Fruit fly (Drosophila melanogaster) whole organism, embryonic: ENCODE data around the gene CG7607.

Experiments used
- CG10366 ChIP-seq: fragments of 200-800 bp; sonication (Bioruptor generic); IDR thresholded peaks from 2 replicates; pipeline ENCODE4 v1.3.6; 2022; ENCODE audit warnings: missing biosample characterization, missing genetic modification characterization
- CG12071 ChIP-seq: fragments of 200-800 bp; sonication (Bioruptor generic); optimal IDR thresholded peaks from 3 replicates; lab custom pipeline; 2018; ENCODE audit warnings: missing biosample characterization, mild to moderate bottlenecking, missing genetic modification characterization
- CG13287 ChIP-seq: fragments of 200-800 bp; sonication (Bioruptor generic); IDR thresholded peaks from 2 replicates; pipeline ENCODE4 v1.3.6; 2022; ENCODE audit warnings: missing biosample characterization, missing genetic modification characterization; ENCODE audit not compliant: partially characterized antibody
- CG16863 ChIP-seq: fragments of 200-800 bp; sonication (Bioruptor generic); optimal IDR thresholded peaks from 3 replicates; lab custom pipeline; 2016; ENCODE audit warnings: missing biosample characterization, missing genetic modification characterization
- CG1792 ChIP-seq: fragments of 200-800 bp; sonication (Bioruptor generic); optimal IDR thresholded peaks from 2 replicates; lab custom pipeline; 2016; ENCODE audit warnings: missing biosample characterization, missing genetic modification characterization
- CG18476 ChIP-seq: fragments of 200-800 bp; sonication (Bioruptor generic); optimal IDR thresholded peaks from 2 replicates; lab custom pipeline; 2016; ENCODE audit warnings: missing biosample characterization, mild to moderate bottlenecking, missing genetic modification characterization
- CG2116 ChIP-seq: fragments of 200-800 bp; sonication (Bioruptor generic); optimal IDR thresholded peaks from 3 replicates; lab custom pipeline; 2018; ENCODE audit warnings: missing biosample characterization, mild to moderate bottlenecking, missing genetic modification characterization
- CG2120 ChIP-seq: fragments of 200-800 bp; sonication (Bioruptor generic); optimal IDR thresholded peaks from 3 replicates; lab custom pipeline; 2016; ENCODE audit warnings: missing biosample characterization, missing genetic modification characterization
- CG33557 ChIP-seq: fragments of 200-800 bp; sonication (Bioruptor generic); optimal IDR thresholded peaks from 2 replicates; lab custom pipeline; 2019; ENCODE audit warnings: missing biosample characterization, mild to moderate bottlenecking, missing genetic modification characterization, moderate library complexity
- CG3838 ChIP-seq: fragments of 200-800 bp; sonication (Bioruptor generic); optimal IDR thresholded peaks from 3 replicates; lab custom pipeline; 2016; ENCODE audit warnings: missing biosample characterization, missing genetic modification characterization
- CG4360 ChIP-seq: fragments of 200-800 bp; sonication (Bioruptor generic); IDR thresholded peaks from 2 replicates; pipeline ENCODE4 v1.3.6; 2022; ENCODE audit warnings: missing biosample characterization, missing genetic modification characterization
- CG4617 ChIP-seq: fragments of 200-800 bp; sonication (Bioruptor generic); optimal IDR thresholded peaks from 3 replicates; lab custom pipeline; 2016; ENCODE audit warnings: missing biosample characterization, missing genetic modification characterization, borderline replicate concordance
- CG6654 ChIP-seq: fragments of 200-800 bp; sonication (Bioruptor generic); optimal IDR thresholded peaks from 2 replicates; lab custom pipeline; 2017; ENCODE audit warnings: missing biosample characterization, mild to moderate bottlenecking, missing genetic modification characterization
- CG8478 ChIP-seq: fragments of >200 bp; optimal IDR thresholded peaks from 2 replicates; lab custom pipeline; 2018
- CG9797 ChIP-seq: fragments of 200-800 bp; sonication (Bioruptor generic); optimal IDR thresholded peaks from 3 replicates; lab custom pipeline; 2018; ENCODE audit warnings: missing biosample characterization, mild to moderate bottlenecking, missing genetic modification characterization
- Dfd ChIP-seq, 2 experiments: fragments of >200 bp; optimal IDR thresholded peaks; 2 replicates each; lab custom pipeline; 2017; ENCODE audit warnings: missing biosample characterization in 2 of 2, missing genetic modification characterization in 2 of 2
- Doc2 ChIP-seq: fragments of 200-800 bp; sonication (Bioruptor generic); IDR thresholded peaks from 2 replicates; pipeline ENCODE4 v1.3.6; 2022; ENCODE audit warnings: missing biosample characterization, missing genetic modification characterization
- E2f2 ChIP-seq: fragments of 200-800 bp; sonication (Bioruptor generic); IDR thresholded peaks from 2 replicates; pipeline ENCODE4 v1.3.6; 2022; ENCODE audit warnings: missing biosample characterization, missing genetic modification characterization
- Elba2 ChIP-seq: fragments of 200-800 bp; sonication (Bioruptor generic); optimal IDR thresholded peaks from 3 replicates; lab custom pipeline; 2016; ENCODE audit warnings: missing biosample characterization, missing genetic modification characterization
- Gsc ChIP-seq: fragments of 200-800 bp; sonication (Bioruptor generic); IDR thresholded peaks from 2 replicates; pipeline ENCODE4 v1.3.6; 2022; ENCODE audit warnings: missing biosample characterization, missing genetic modification characterization
- HLHmδ ChIP-seq: fragments of 200-800 bp; sonication (Bioruptor generic); optimal IDR thresholded peaks from 2 replicates; lab custom pipeline; 2018; ENCODE audit warnings: missing biosample characterization, mild to moderate bottlenecking, missing genetic modification characterization, moderate library complexity
- Lpt ChIP-seq: fragments of >200 bp; optimal IDR thresholded peaks from 2 replicates; lab custom pipeline; 2018; ENCODE audit warnings: missing biosample characterization, missing genetic modification characterization
- Med ChIP-seq: fragments of 200-800 bp; sonication (Bioruptor generic); peaks from one replicate; lab custom pipeline; 2016; ENCODE audit warnings: missing biosample characterization, missing genetic modification characterization, mild to moderate bottlenecking, inconsistent platforms, moderate library complexity
- Myb ChIP-seq: fragments of 200-800 bp; sonication (Bioruptor generic); optimal IDR thresholded peaks from 2 replicates; lab custom pipeline; 2016; ENCODE audit warnings: missing biosample characterization, missing genetic modification characterization
- Nf-YB ChIP-seq: fragments of 200-800 bp; sonication (Bioruptor generic); optimal IDR thresholded peaks from 3 replicates; lab custom pipeline; 2019; ENCODE audit warnings: missing biosample characterization, mild to moderate bottlenecking, missing genetic modification characterization, moderate library complexity
- Six4 ChIP-seq: fragments of 200-800 bp; sonication (Bioruptor generic); optimal IDR thresholded peaks from 2 replicates; lab custom pipeline; 2016; ENCODE audit warnings: missing biosample characterization, missing genetic modification characterization
- Ssrp ChIP-seq: fragments of 200-800 bp; sonication (Bioruptor generic); optimal IDR thresholded peaks from 2 replicates; lab custom pipeline; 2018; ENCODE audit warnings: missing biosample characterization, mild to moderate bottlenecking, missing genetic modification characterization, moderate library complexity
- aop ChIP-seq: fragments of 200-800 bp; sonication (Bioruptor generic); IDR thresholded peaks from 2 replicates; pipeline ENCODE4 v1.3.6; 2022; ENCODE audit warnings: missing biosample characterization, missing genetic modification characterization
- bab2 ChIP-seq: fragments of 200-800 bp; sonication (Bioruptor generic); optimal IDR thresholded peaks from 2 replicates; lab custom pipeline; 2016; ENCODE audit warnings: missing biosample characterization, missing genetic modification characterization
- crp ChIP-seq, 2 experiments: fragments of 200-800 bp; sonication (Bioruptor generic); optimal IDR thresholded peaks; 2 replicates in 1 of 2; 3 replicates in 1 of 2; lab custom pipeline; 2017; ENCODE audit warnings: missing biosample characterization in 2 of 2, missing genetic modification characterization in 2 of 2, mild to moderate bottlenecking in 1 of 2, moderate library complexity in 1 of 2
- ems ChIP-seq: fragments of 200-800 bp; sonication (Bioruptor generic); optimal IDR thresholded peaks from 3 replicates; lab custom pipeline; 2016; ENCODE audit warnings: missing biosample characterization, missing genetic modification characterization
- ftz-f1 ChIP-seq: fragments of 200-800 bp; sonication (Bioruptor generic); optimal IDR thresholded peaks from 2 replicates; lab custom pipeline; 2016; ENCODE audit warnings: missing biosample characterization, missing genetic modification characterization
- grau ChIP-seq: fragments of 200-800 bp; optimal IDR thresholded peaks from 3 replicates; lab custom pipeline; 2019; ENCODE audit warnings: missing biosample characterization, mild to moderate bottlenecking, missing genetic modification characterization, moderate library complexity
- insv ChIP-seq, 2 experiments: fragments of 200-800 bp; sonication (Bioruptor generic); optimal IDR thresholded peaks; 3 replicates each; lab custom pipeline; 2016 to 2018; ENCODE audit warnings: missing biosample characterization in 2 of 2, missing genetic modification characterization in 2 of 2
- kah ChIP-seq: fragments of 200-800 bp; sonication (Bioruptor generic); optimal IDR thresholded peaks from 2 replicates; lab custom pipeline; 2018; ENCODE audit warnings: missing biosample characterization, mild to moderate bottlenecking, missing genetic modification characterization
- lab ChIP-seq: fragments of 200-800 bp; sonication (Bioruptor generic); optimal IDR thresholded peaks from 3 replicates; lab custom pipeline; 2017; ENCODE audit warnings: missing biosample characterization, missing genetic modification characterization, mild to moderate bottlenecking, moderate library complexity, missing genetic modification reagents
- luna ChIP-seq: fragments of 200-800 bp; sonication (Bioruptor generic); optimal IDR thresholded peaks from 2 replicates; lab custom pipeline; 2016; ENCODE audit warnings: missing biosample characterization, missing genetic modification characterization
- mirr ChIP-seq: fragments of 200-800 bp; sonication (Bioruptor generic); optimal IDR thresholded peaks from 3 replicates; lab custom pipeline; 2018; ENCODE audit warnings: missing biosample characterization, mild to moderate bottlenecking, missing genetic modification characterization
- nerfin-1 ChIP-seq: fragments of 200-800 bp; sonication (Bioruptor generic); optimal IDR thresholded peaks from 3 replicates; lab custom pipeline; 2019; ENCODE audit warnings: missing biosample characterization, mild to moderate bottlenecking, missing genetic modification characterization, moderate library complexity
- nom ChIP-seq: fragments of 200-800 bp; sonication (Bioruptor generic); optimal IDR thresholded peaks from 2 replicates; lab custom pipeline; 2017; ENCODE audit warnings: missing biosample characterization, missing genetic modification characterization, mild to moderate bottlenecking, moderate library complexity, missing genetic modification reagents
- pan ChIP-seq, 4 experiments: fragments of >200 bp in 3 of 4; fragments of 200-800 bp in 1 of 4; sonication (Bioruptor generic) in 1 of 4; optimal IDR thresholded peaks in 3 of 4; IDR thresholded peaks in 1 of 4; 2 replicates each; pipeline versions ENCODE4 v1.3.6 to Lab custom; 2017 to 2022; ENCODE audit warnings: missing biosample characterization in 2 of 4, missing genetic modification characterization in 2 of 4, mixed read lengths in 1 of 4
- prd ChIP-seq, 3 experiments: fragments of >200 bp in 2 of 3; fragments of 200-800 bp in 1 of 3; sonication (Bioruptor generic) in 1 of 3; optimal IDR thresholded peaks in 2 of 3; IDR thresholded peaks in 1 of 3; 2 replicates in 2 of 3; 3 replicates in 1 of 3; pipeline versions ENCODE4 v1.3.6 to Lab custom; 2017 to 2022; ENCODE audit warnings: missing biosample characterization in 1 of 3, missing genetic modification characterization in 1 of 3
- sima ChIP-seq: fragments of 200-800 bp; sonication (Bioruptor generic); optimal IDR thresholded peaks from 2 replicates; lab custom pipeline; 2016; ENCODE audit warnings: missing biosample characterization, missing genetic modification characterization
- tna ChIP-seq: fragments of 200-800 bp; sonication (Bioruptor generic); IDR thresholded peaks from 2 replicates; pipeline ENCODE4 v1.3.6; 2022; ENCODE audit warnings: missing biosample characterization, missing genetic modification characterization; ENCODE audit not compliant: partially characterized antibody
- vfl ChIP-seq: fragments of 200-800 bp; sonication (Bioruptor generic); optimal IDR thresholded peaks from 2 replicates; lab custom pipeline; 2016; ENCODE audit warnings: missing biosample characterization, missing genetic modification characterization
- wdn ChIP-seq: fragments of 200-800 bp; sonication (Bioruptor generic); IDR thresholded peaks from 2 replicates; pipeline ENCODE4 v1.3.6; 2022; ENCODE audit warnings: missing biosample characterization, missing genetic modification characterization
- wor ChIP-seq: fragments of 200-800 bp; sonication (Bioruptor generic); IDR thresholded peaks from 2 replicates; pipeline ENCODE4 v1.3.6; 2022; ENCODE audit warnings: missing biosample characterization, missing genetic modification characterization
- zfh2 ChIP-seq: fragments of 200-800 bp; sonication (Bioruptor generic); optimal IDR thresholded peaks from 2 replicates; lab custom pipeline; 2016; ENCODE audit warnings: missing biosample characterization, missing genetic modification characterization

CG7607 gene

dm6 chr3L:11164899-11165298, 34.5 kb upstream of the CG7607 start, which contains the start of gene Alg10 (continued):
- TF ChIP-seq CG9797 (peak; percentile 52), CG1792 (GFP tag; lab: Kevin White, UChicago) (no peak), vfl (GFP tag; lab: Kevin White, UChicago) (no peak), CG6654 (GFP tag; lab: Kevin White, UChicago) (no peak), pan (optimal IDR thresholded peaks at IDR 0.05; lab: Kevin White, UChicago) (no peak), pan (GFP tag; optimal IDR thresholded peaks at IDR 0.05 in 1 of 2, IDR thresholded peaks at IDR 0.05 in 1 of 2) (no peak), CG4617 (GFP tag; lab: Kevin White, UChicago) (peak; percentile 7), Dfd (GFP tag; optimal IDR thresholded peaks at IDR 0.05; lab: Kevin White, UChicago) (no peak), CG16863 (GFP tag; lab: Kevin White, UChicago) (no peak), CG4360 (no peak), Med (GFP tag; lab: Kevin White, UChicago) (peak; percentile 63), insv (GFP tag; optimal IDR thresholded peaks at IDR 0.05; lab: Kevin White, UChicago) (peak in 1 of 2 experiments; percentile 90), wdn (GFP tag; lab: Robert Waterston, UW) (no peak), aop (no peak), lab (GFP tag; lab: Kevin White, UChicago) (no peak), Nf-YB (GFP tag; lab: Kevin White, UChicago) (no peak), Elba2 (GFP tag; lab: Kevin White, UChicago) (peak; percentile 38), CG2120 (GFP tag; lab: Kevin White, UChicago) (no peak), CG33557 (GFP tag; lab: Kevin White, UChicago) (no peak), grau (no peak), mirr (no peak), E2f2 (GFP tag; lab: Robert Waterston, UW) (peak; percentile 30; the same call in 1 of the 2 replicates), crp (GFP tag; optimal IDR thresholded peaks at IDR 0.05; lab: Kevin White, UChicago) (peak in 1 of 2 experiments; percentile 51), Six4 (no peak), prd (optimal IDR thresholded peaks at IDR 0.05; lab: Kevin White, UChicago) (no peak), prd (GFP tag; IDR thresholded peaks at IDR 0.05; lab: Robert Waterston, UW) (no peak), CG13287 (peak; percentile 33; the same call in 1 of the 2 replicates), Gsc (GFP tag; lab: Robert Waterston, UW) (no peak)

- TF ChIP-seq CG12071 (GFP tag; lab: Kevin White, UChicago) (peak; percentile 81), bab2 (GFP tag; lab: Kevin White, UChicago) (peak; percentile 18), nom (no peak), ems (no peak), nerfin-1 (peak; percentile 26), Ssrp (tag; lab: Kevin White, UChicago) (peak; percentile 6), Myb (GFP tag; lab: Kevin White, UChicago) (peak; percentile 71), CG18476 (GFP tag; lab: Kevin White, UChicago) (peak; percentile 39), lab (GFP tag; lab: Kevin White, UChicago) (peak; percentile 85), tna (no peak), ftz-f1 (GFP tag; lab: Kevin White, UChicago) (no peak), kah (GFP tag; lab: Kevin White, UChicago) (peak; percentile 92), Doc2 (GFP tag; lab: Robert Waterston, UW) (no peak), Lpt (GFP tag; lab: Kevin White, UChicago) (no peak), CG2116 (peak; percentile 67), Six4 (no peak), CG10366 (GFP tag; lab: Robert Waterston, UW) (no peak), HLHmδ (GFP tag; lab: Kevin White, UChicago) (peak; percentile 44), luna (GFP tag; lab: Kevin White, UChicago) (no peak), wor (GFP tag; lab: Robert Waterston, UW) (no peak), CG3838 (GFP tag; lab: Kevin White, UChicago) (no peak), zfh2 (GFP tag; lab: Kevin White, UChicago) (peak; percentile 21), CG8478 (lab: Kevin White, UChicago) (no peak), sima (GFP tag; lab: Kevin White, UChicago) (no peak)
Measured at dm6 chr3L:11169299-11170181, 29.9 kb upstream of the CG7607 start, which contains the start of the genes wls and Adck5. wls (minus strand) TSS chr3L:11169625. Adck5 (plus strand) TSS chr3L:11169817.
